Worm (Caenorhabditis elegans) whole organism, young adult: Measurements from ENCODE around the gene nhr-87.
A peak's percentile ranks its signal among the peaks of the same experiment; 100 is the strongest.

Experiments used
- F23B12.7 ChIP-seq: sonication (generic microtip); optimal IDR thresholded peaks from 2 replicates; lab custom pipeline; 2017; ENCODE audit warnings: missing genetic modification characterization, mild to moderate bottlenecking, missing compliant biosample characterization, antibody characterized with exemption, moderate library complexity; ENCODE audit not compliant: insufficient read depth
- F57A8.1 ChIP-seq: fragments of 200-800 bp; sonication (Bioruptor generic); optimal IDR thresholded peaks from 2 replicates; lab custom pipeline; 2018; ENCODE audit warnings: mild to moderate bottlenecking, missing genetic modification characterization, moderate library complexity, missing compliant biosample characterization
- ama-1 ChIP-seq, 3 experiments: fragments of 150-350 bp in 1 of 3; sonication (generic microtip) in 2 of 3; optimal IDR thresholded peaks; 2 replicates each; lab custom pipeline; 2014 to 2018; ENCODE audit warnings: missing biosample characterization in 2 of 3, missing genetic modification characterization in 2 of 3, missing genetic modification reagents in 2 of 3
- madf-8 ChIP-seq: fragments of 200-800 bp; sonication (Bioruptor generic); conservative IDR thresholded peaks from 2 replicates; pipeline ENCODE4 v1.3.6; 2022; ENCODE audit warnings: missing genetic modification reagents, missing genetic modification characterization, missing compliant biosample characterization
- nfya-1 ChIP-seq: sonication (generic microtip); optimal IDR thresholded peaks from 2 replicates; lab custom pipeline; 2017; ENCODE audit warnings: antibody characterized with exemption, missing compliant biosample characterization, missing genetic modification characterization, borderline replicate concordance; ENCODE audit not compliant: insufficient read depth
- sdz-38 ChIP-seq: sonication (generic microtip); optimal IDR thresholded peaks from 2 replicates; lab custom pipeline; 2016; ENCODE audit warnings: missing genotype, missing genetic modification characterization, missing compliant biosample characterization
- snpc-4 ChIP-seq, 5 experiments: fragments of 150-350 bp in 1 of 5; sonication (generic microtip) in 4 of 5; optimal IDR thresholded peaks; 2 replicates each; lab custom pipeline; 2014 to 2018; ENCODE audit warnings: missing genetic modification characterization in 5 of 5, missing biosample characterization in 3 of 5, antibody characterized with exemption in 2 of 5, mild to moderate bottlenecking in 2 of 5, missing compliant biosample characterization in 2 of 5, missing genotype in 2 of 5, moderate library complexity in 2 of 5, missing genetic modification reagents in 1 of 5
- zim-3 ChIP-seq: sonication (generic microtip); optimal IDR thresholded peaks from 2 replicates; lab custom pipeline; 2017; ENCODE audit warnings: mild to moderate bottlenecking, missing genetic modification characterization, moderate library complexity, missing compliant biosample characterization

ce11 chrIV:1628730-1629129 is 4.9 kb downstream of the nhr-87 start:
- no peak for TF ChIP-seq ama-1 (optimal IDR thresholded peaks at IDR 0.05; lab: Kevin White, UChicago)
- no peak for TF ChIP-seq ama-1 (GFP tag; optimal IDR thresholded peaks at IDR 0.05; lab: Kevin White, UChicago)
- no peak for TF ChIP-seq F23B12.7 (tag; lab: Kevin White, UChicago)
- no peak for TF ChIP-seq madf-8 (GFP tag; lab: Robert Waterston, UW)
- peak; percentile 39 for TF ChIP-seq snpc-4 (GFP tag; optimal IDR thresholded peaks at IDR 0.05; lab: Kevin White, UChicago)
- TF ChIP-seq snpc-4 (tag; optimal IDR thresholded peaks at IDR 0.05; lab: Kevin White, UChicago) = peak in 2 of 4 experiments; percentile 47 to 71
- TF ChIP-seq sdz-38 (tag; lab: Kevin White, UChicago) = no peak
- TF ChIP-seq zim-3 (tag; lab: Kevin White, UChicago) = no peak
- TF ChIP-seq F57A8.1 (GFP tag; lab: Kevin White, UChicago) = no peak
- no peak for TF ChIP-seq nfya-1 (tag; lab: Kevin White, UChicago)
